Fruit fly (Drosophila melanogaster): ENCODE results near the gene Npc2g.

Gene Npc2g

DNA sequence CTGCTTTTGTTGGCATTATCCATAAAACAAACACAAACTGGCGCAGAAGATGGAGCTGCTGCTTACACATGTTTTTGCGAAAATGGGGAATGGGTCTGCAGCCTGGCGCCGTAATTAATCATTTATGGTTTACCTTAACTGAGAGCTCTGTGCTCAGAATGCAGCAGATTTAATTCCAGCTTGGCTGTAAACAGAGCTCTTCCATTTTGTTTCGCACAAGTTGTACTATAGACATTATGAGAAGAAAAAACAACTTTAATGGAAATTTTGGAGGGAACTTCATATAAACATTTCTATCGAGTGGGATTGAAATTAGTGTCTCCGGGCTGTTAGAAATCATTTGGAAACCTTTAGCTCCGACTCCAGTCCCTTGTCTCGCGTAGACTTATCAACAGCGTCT, 19.3 kb downstream of the Npc2g start, which contains the start of gene eIF4H2:
Gene eIF4H2 (plus strand): TSS at position 301 of the 400 bp plus-strand sequence.
- no peak for TF ChIP-seq CG17801 (GFP tag; optimal IDR thresholded peaks at IDR 0.05; ENCODE audit: partially characterized antibody)

DNA sequence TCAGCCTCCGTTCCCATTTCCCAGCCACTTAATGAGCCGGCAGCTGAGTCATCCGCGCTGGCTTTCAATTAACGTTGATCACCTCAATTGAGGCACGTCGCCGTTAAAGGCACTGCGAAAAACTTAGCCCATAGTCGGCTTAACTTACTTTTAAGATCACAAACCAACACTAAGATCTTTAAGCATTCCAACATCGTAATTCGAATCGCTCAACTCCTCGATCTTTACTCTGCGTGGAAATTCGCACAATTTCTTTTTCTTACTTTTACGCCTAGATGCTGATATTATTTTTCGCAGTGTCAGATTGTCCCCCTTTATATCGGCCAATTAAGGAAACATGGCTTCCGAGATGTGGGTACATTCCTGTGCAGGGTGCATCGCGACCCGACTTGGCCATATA, 22.7 kb downstream of the Npc2g start:
- no peak for TF ChIP-seq CG17801 (GFP tag; optimal IDR thresholded peaks at IDR 0.05; ENCODE audit: partially characterized antibody)

DNA sequence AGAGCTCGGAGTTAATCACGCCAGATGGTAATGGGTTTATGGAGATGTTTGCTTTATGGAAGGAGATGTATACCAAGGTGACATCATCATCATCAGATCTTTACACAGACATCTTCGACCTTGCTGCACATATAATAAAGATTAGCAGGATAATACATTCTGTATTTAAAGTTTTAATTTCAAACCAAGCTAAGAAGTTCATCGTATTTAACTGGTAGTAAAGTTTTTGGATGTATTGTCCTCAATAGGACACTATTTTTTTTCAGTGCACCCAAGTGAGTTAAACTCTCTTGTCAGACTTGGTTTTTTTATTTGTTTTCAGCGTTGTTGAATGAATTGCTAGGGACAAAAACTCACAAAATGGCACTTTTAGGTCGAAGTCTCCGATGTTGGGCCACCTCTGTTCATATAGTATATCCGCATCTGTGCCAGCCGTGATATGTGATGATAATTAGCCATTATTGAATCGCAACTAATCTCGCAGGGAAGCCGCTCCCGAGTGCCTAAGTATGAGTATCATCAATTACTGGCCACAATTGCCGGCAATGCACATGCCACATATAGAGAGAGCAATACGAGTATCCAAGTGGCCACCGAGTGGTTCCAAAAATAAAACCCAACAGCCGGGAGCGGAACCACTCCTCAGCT, 23.7 kb downstream of the Npc2g start:
- no peak for TF ChIP-seq CG17801 (GFP tag; optimal IDR thresholded peaks at IDR 0.05; ENCODE audit: partially characterized antibody)

dm6 chr3R:30718442-30718841, 26.6 kb downstream of the Npc2g start:
- TF ChIP-seq CG17801 (GFP tag; optimal IDR thresholded peaks at IDR 0.05; ENCODE audit: partially characterized antibody) = no peak

DNA sequence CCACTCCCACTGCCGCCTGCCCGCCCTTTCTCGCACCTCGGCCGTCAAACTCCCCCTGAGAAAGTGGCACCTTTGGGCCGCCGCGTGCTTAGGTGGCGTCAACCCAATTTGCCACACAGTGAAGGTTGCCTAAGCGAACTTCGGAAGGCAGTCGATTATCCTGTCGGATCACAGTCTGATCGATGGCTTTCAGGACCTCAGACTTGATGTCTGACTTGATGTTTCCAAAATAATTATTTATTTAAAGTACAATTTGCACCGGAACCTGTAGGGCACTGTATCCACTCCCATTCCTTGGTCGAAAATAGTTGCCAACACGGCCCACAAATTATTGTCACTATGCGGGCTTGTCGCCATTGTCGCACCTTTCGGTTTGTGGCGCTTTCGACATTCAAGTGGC, 30.7 kb downstream of the Npc2g start:
- no peak for TF ChIP-seq CG17801 (GFP tag; optimal IDR thresholded peaks at IDR 0.05; ENCODE audit: partially characterized antibody)

DNA sequence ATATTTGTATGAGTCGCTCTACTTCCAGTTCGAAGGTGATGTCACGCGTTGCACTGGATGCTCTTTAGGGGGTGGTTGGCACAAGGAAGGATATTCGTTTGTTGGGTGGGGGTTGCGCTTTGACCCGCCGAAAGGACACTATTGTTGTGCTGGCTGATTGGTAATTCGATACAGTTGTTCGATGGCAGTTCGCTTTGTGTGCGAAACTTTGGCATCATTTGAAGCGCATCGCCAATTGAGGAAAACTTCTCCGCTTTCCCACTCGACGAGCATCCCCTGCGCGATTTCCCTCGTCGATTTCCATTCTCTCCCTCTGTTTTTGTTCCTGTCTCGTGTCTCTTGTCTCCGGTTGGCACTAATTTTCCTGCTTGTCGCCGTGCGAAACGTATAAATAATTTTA, 34.6 kb downstream of the Npc2g start:
- TF ChIP-seq CG17801 (GFP tag; optimal IDR thresholded peaks at IDR 0.05; ENCODE audit: partially characterized antibody) = no peak

- TF ChIP-seq CG17801 (GFP tag; optimal IDR thresholded peaks at IDR 0.05; ENCODE audit: partially characterized antibody) = no peak
Measured at dm6 chr3R:30709270-30709669, 35.8 kb downstream of the Npc2g start.

DNA sequence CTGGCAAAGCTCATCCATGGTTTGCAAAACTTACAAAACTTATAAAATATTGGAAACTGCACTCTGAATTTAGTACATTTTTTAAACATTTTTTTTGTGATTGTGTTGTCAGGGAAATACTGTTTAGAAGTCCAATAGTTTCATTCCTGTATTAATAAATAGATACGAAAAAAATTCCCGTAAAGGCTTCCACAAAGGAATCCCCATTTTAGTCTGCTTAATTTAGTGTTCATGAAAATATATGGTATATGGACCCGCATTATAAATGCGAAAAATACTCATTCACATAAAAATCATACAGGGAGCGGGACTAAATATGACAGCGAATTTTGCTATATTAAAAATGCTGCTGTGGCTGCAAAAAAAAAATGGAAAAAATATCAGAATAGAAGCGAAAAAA, 39.0 kb downstream of the Npc2g start, which contains the start of gene CG31010:
Gene CG31010 (minus strand): TSS at position 101 of the 400 bp plus-strand sequence.
- TF ChIP-seq CG17801 (GFP tag; optimal IDR thresholded peaks at IDR 0.05; ENCODE audit: partially characterized antibody) = no peak

- no peak for TF ChIP-seq CG17801 (GFP tag; optimal IDR thresholded peaks at IDR 0.05; ENCODE audit: partially characterized antibody)
Measured at dm6 chr3R:30699165-30699564, 45.9 kb downstream of the Npc2g start.

dm6 chr3R:30697038-30697437, 48.0 kb downstream of the Npc2g start, which contains the start of gene Pka-C2:
Pka-C2 (minus strand) TSS chr3R:30697138.
- TF ChIP-seq CG17801 (GFP tag; optimal IDR thresholded peaks at IDR 0.05; ENCODE audit: partially characterized antibody) = no peak

- no peak for TF ChIP-seq CG17801 (GFP tag; optimal IDR thresholded peaks at IDR 0.05; ENCODE audit: partially characterized antibody)
Measured at dm6 chr3R:30695398-30695797, 49.7 kb downstream of the Npc2g start, which contains the start of gene CG12069. CG12069 (minus strand) TSS chr3R:30695498.
